Worm (Caenorhabditis elegans) whole organism, midembryonic: ENCODE results near the gene sru-23.

Experiments used
- klf-2 ChIP-seq: fragments of 200-800 bp; sonication (Bioruptor generic); conservative IDR thresholded peaks from 2 replicates; pipeline ENCODE4 v1.3.6; 2022; ENCODE audit warnings: missing genetic modification reagents, missing genetic modification characterization, missing compliant biosample characterization
- ztf-29 ChIP-seq: fragments of 200-800 bp; sonication (Bioruptor generic); IDR thresholded peaks from 2 replicates; pipeline ENCODE4 v1.3.6; 2022; ENCODE audit warnings: missing genetic modification reagents, missing genetic modification characterization, missing compliant biosample characterization

DNA sequence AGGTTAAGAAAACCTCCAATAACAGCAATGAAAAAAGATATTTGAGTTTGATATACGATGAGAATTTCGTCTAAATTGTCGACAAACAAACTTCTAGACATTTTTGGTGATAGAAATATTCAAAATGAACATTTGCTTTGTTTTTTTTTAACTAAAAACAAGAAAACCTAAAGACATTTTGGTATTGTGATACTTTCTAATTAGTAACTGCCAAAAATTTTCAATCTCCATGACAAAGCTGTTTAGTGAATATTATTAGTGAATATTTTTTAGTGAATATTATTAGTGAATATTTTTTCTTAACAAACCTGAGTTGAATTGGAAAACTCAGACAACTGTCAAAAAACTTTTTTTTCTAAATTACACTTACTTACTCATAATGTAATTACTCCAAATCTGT, 32.1 kb downstream of the sru-23 start, which contains the start of gene srw-55:
- no peak for TF ChIP-seq klf-2
- TF ChIP-seq ztf-29 (GFP tag; lab: Robert Waterston, UW) = no peak
